Fruit fly (Drosophila melanogaster) whole organism, larva: ENCODE data around the gene Ptp99A.

Experiments used
- noc ChIP-seq: fragments of 200-800 bp; sonication (Bioruptor generic); optimal IDR thresholded peaks from 3 replicates; lab custom pipeline; 2019; ENCODE audit warnings: missing biosample characterization, mild to moderate bottlenecking, missing genetic modification characterization, moderate library complexity

Gene Ptp99A

dm6 chr3R:29516766-29517165 lies 139.3 kb downstream of the Ptp99A start:
- no peak for TF ChIP-seq noc

- no peak for TF ChIP-seq noc
These were observed 140.5 kb downstream of the Ptp99A start for dm6 chr3R:29517923-29518322.

DNA sequence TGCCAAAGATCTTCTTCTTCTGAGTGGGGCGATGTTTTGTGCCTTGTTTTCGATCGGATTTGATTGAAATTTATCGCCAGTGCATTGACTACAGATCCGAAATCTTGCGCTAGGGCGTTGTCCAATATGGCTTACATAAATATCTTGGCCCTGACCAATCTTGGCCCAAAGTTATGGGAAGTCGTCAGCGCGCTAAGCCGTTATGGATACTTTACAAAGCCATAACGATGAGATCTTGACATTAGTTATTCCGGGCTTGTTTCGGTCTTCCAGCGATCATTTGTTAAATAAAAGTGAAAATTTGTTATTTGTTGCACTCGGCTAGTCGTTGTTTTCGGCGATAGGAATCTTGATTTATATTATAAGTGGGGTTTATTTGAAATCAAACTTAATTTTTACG lies 141.1 kb downstream of the Ptp99A start:
- TF ChIP-seq noc = no peak

- TF ChIP-seq noc = no peak
These were observed 141.9 kb downstream of the Ptp99A start for dm6 chr3R:29519332-29519731.

DNA sequence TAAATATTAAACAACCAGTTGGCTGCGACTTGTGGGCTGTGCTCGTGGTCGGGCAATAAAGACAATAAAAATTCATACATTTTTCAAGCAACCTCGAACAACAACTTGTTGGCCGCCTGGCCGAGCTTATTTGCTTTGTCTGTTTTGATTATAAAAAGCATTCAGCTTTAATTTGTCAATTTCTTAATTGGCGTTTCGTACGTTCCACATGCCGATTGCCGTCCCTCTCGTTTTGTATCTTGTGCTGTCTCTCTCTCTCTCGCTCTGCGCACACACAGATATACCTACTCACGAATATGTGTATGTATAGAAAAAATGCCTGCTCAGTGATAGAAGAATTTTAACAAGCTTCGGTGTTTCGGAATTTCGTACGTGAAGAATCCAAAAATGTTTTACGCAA lies 142.8 kb downstream of the Ptp99A start:
- no peak for TF ChIP-seq noc

dm6 chr3R:29522164-29522563 lies 144.7 kb downstream of the Ptp99A start:
- TF ChIP-seq noc = no peak

dm6 chr3R:29523978-29524775 lies 146.7 kb downstream of the Ptp99A start:
- no peak for TF ChIP-seq noc

- no peak for TF ChIP-seq noc
These were observed 149.1 kb downstream of the Ptp99A start for dm6 chr3R:29526565-29526964.
